Worm (Caenorhabditis elegans): Measurements from ENCODE around the gene F56D6.8.
A peak's percentile ranks its signal among the peaks of the same experiment; 100 is the strongest.

The F56D6.8 gene

ce11 chrIV:3907506-3908188 is 13.4 kb upstream of the F56D6.8 start, which contains the start of the genes F56D6.22 and F56D6.12:
Gene F56D6.22, minus strand, starts transcription at chrIV:3907606.
Gene F56D6.12, plus strand, starts transcription at chrIV:3908138.
- TF ChIP-seq nhr-20 (tag; optimal IDR thresholded peaks at IDR 0.05) = no peak
- TF ChIP-seq ceh-88 (GFP tag; IDR thresholded peaks at IDR 0.05) = no peak

- TF ChIP-seq sup-37 (GFP tag; optimal IDR thresholded peaks at IDR 0.05) (no peak), nhr-77 (tag; optimal IDR thresholded peaks at IDR 0.05) (no peak), nhr-84 (tag; optimal IDR thresholded peaks at IDR 0.05) (no peak), aha-1 (tag; optimal IDR thresholded peaks at IDR 0.05) (no peak), jun-1 (tag; optimal IDR thresholded peaks at IDR 0.05) (no peak), nhr-20 (tag; optimal IDR thresholded peaks at IDR 0.05) (no peak), pqm-1 (tag; optimal IDR thresholded peaks at IDR 0.05) (no peak), aly-2 (tag; optimal IDR thresholded peaks at IDR 0.05) (no peak), pag-3 (tag; optimal IDR thresholded peaks at IDR 0.05; ENCODE audit: borderline replicate concordance, insufficient read depth) (no peak), C16A3.4 (tag; optimal IDR thresholded peaks at IDR 0.05) (no peak), skn-1 (tag; optimal IDR thresholded peaks at IDR 0.05) (no peak), ceh-8 (GFP tag; optimal IDR thresholded peaks at IDR 0.05) (no peak), Y116A8C.19 (tag; optimal IDR thresholded peaks at IDR 0.05; ENCODE audit: borderline replicate concordance) (no peak), unc-98 (GFP tag; IDR thresholded peaks at IDR 0.05) (no peak), efl-1 (optimal IDR thresholded peaks at IDR 0.05) (no peak), efl-1 (GFP tag; optimal IDR thresholded peaks at IDR 0.05 in 1 of 2) (no peak)
Measured at ce11 chrIV:3906393-3906792, 12.2 kb upstream of the F56D6.8 start, which contains the start of gene F56D6.11. Gene F56D6.11, minus strand, starts transcription at chrIV:3906493.

- no peak for TF ChIP-seq vab-15 (tag; optimal IDR thresholded peaks at IDR 0.05)
- TF ChIP-seq unc-130 (tag; optimal IDR thresholded peaks at IDR 0.05) = no peak
- no peak for TF ChIP-seq zag-1 (tag; optimal IDR thresholded peaks at IDR 0.05)
- TF ChIP-seq unc-86 (tag; optimal IDR thresholded peaks at IDR 0.05) = no peak
- TF ChIP-seq irx-1 (tag; optimal IDR thresholded peaks at IDR 0.05) = no peak
- no peak for TF ChIP-seq lin-39 (tag; optimal IDR thresholded peaks at IDR 0.05)
- no peak for TF ChIP-seq nhr-77 (tag; optimal IDR thresholded peaks at IDR 0.05)
- no peak for TF ChIP-seq mep-1 (tag; optimal IDR thresholded peaks at IDR 0.05)
- TF ChIP-seq lin-15B (tag; optimal IDR thresholded peaks at IDR 0.05) = no peak
- no peak for TF ChIP-seq ceh-88 (GFP tag; IDR thresholded peaks at IDR 0.05)
- no peak for TF ChIP-seq lsy-2 (tag; optimal IDR thresholded peaks at IDR 0.05)
- no peak for TF ChIP-seq nhr-47 (tag; optimal IDR thresholded peaks at IDR 0.05)
- no peak for TF ChIP-seq ceh-8 (GFP tag; optimal IDR thresholded peaks at IDR 0.05)
- no peak for TF ChIP-seq C34B4.2 (tag; optimal IDR thresholded peaks at IDR 0.05)
- no peak for TF ChIP-seq efl-1 (optimal IDR thresholded peaks at IDR 0.05)
- no peak for TF ChIP-seq efl-1 (GFP tag; optimal IDR thresholded peaks at IDR 0.05 in 1 of 2)
- no peak for TF ChIP-seq dsc-1 (tag; optimal IDR thresholded peaks at IDR 0.05)
- TF ChIP-seq grh-1 (GFP tag; IDR thresholded peaks at IDR 0.05) = no peak
Measured at ce11 chrIV:3904620-3905019, 10.4 kb upstream of the F56D6.8 start, which contains the start of gene F56D6.21. Gene F56D6.21, plus strand, starts transcription at chrIV:3904920.

- TF ChIP-seq fos-1 (tag; optimal IDR thresholded peaks at IDR 0.05) = no peak
- TF ChIP-seq swsn-7 (tag; optimal IDR thresholded peaks at IDR 0.05) = no peak
- no peak for TF ChIP-seq egl-13 (tag; optimal IDR thresholded peaks at IDR 0.05)
- no peak for TF ChIP-seq nhr-84 (tag; optimal IDR thresholded peaks at IDR 0.05)
Measured at ce11 chrIV:3902955-3903354, 8.7 kb upstream of the F56D6.8 start, which contains the start of gene F56D6.6. Gene F56D6.6, plus strand, starts transcription at chrIV:3903255.

- TF ChIP-seq elt-2 (tag; optimal IDR thresholded peaks at IDR 0.05) = peak; percentile 100
- TF ChIP-seq nhr-28 (tag; optimal IDR thresholded peaks at IDR 0.05) = no peak
- TF ChIP-seq lin-35 (GFP tag; optimal IDR thresholded peaks at IDR 0.05) = peak in 1 of 2 experiments; percentile 56
- peak in 1 of 2 experiments; percentile 23 for TF ChIP-seq egl-27 (tag; optimal IDR thresholded peaks at IDR 0.05)
- TF ChIP-seq nhr-20 (tag; optimal IDR thresholded peaks at IDR 0.05) = peak; percentile 32
- TF ChIP-seq hpl-2 (GFP tag; optimal IDR thresholded peaks at IDR 0.05) = peak; percentile 5
- peak; percentile 68 for TF ChIP-seq pax-3 (tag; optimal IDR thresholded peaks at IDR 0.05)
- TF ChIP-seq nhr-19 (GFP tag; conservative IDR thresholded peaks at IDR 0.05) = no peak
- no peak for TF ChIP-seq efl-1 (optimal IDR thresholded peaks at IDR 0.05)
- TF ChIP-seq efl-1 (GFP tag; optimal IDR thresholded peaks at IDR 0.05 in 1 of 2) = peak in 1 of 2 experiments; percentile 78
- TF ChIP-seq elt-3 (tag; optimal IDR thresholded peaks at IDR 0.05) = no peak
- no peak for TF ChIP-seq vab-15 (tag; optimal IDR thresholded peaks at IDR 0.05)
- TF ChIP-seq nhr-90 (tag; optimal IDR thresholded peaks at IDR 0.05; ENCODE audit: poor library complexity) = peak; percentile 40
- TF ChIP-seq egl-13 (tag; optimal IDR thresholded peaks at IDR 0.05) = peak; percentile 43
- TF ChIP-seq unc-86 (tag; optimal IDR thresholded peaks at IDR 0.05) = no peak
- TF ChIP-seq lsy-2 (tag; optimal IDR thresholded peaks at IDR 0.05) = peak in 1 of 2 experiments; percentile 61
Measured at ce11 chrIV:3899719-3900554, 5.7 kb upstream of the F56D6.8 start, which contains the start of gene srz-62. Gene srz-62, plus strand, starts transcription at chrIV:3900504.

All from whole organism, L1 larva.